Worm (Caenorhabditis elegans): Measurements from ENCODE around the gene gba-3.

DNA sequence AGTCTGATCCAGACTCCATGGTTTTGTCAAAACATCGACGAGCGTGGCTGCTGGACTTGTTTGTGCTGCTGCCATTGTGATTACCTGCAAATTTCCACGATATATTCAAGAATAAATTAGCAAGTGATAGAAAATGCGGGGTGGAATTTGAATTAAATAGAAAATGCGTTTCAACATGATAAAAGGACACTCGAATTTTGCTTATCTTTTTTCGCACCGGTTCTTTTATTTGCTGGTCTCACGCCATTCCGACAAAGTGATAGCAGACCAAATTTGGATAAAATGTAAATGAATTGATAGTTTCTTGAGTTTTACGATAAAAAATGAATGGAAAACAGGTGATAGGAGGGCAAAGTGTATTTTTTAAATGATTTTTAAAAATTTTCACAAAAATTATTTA is 5.8 kb upstream of the gba-3 start, which contains the start of gene elo-2:
- no peak for TF ChIP-seq hmg-4 (GFP tag; optimal IDR thresholded peaks at IDR 0.05)
- TF ChIP-seq tbx-37 (GFP tag; conservative IDR thresholded peaks at IDR 0.05): no peak
- TF ChIP-seq ama-1 (optimal IDR thresholded peaks at IDR 0.05): no peak
- no peak for TF ChIP-seq B0310.2 (tag; optimal IDR thresholded peaks at IDR 0.05)
- TF ChIP-seq ets-7 (tag; optimal IDR thresholded peaks at IDR 0.05): no peak
- TF ChIP-seq flt-1 (GFP tag; IDR thresholded peaks at IDR 0.05): no peak
- TF ChIP-seq ceh-13 (GFP tag; optimal IDR thresholded peaks at IDR 0.05): no peak

Data from whole organism, early embryonic.